Worm (Caenorhabditis elegans) whole organism, L2 larva: ENCODE data around the gene ZK1127.12.
"Not testable (repeated sequence)": the region's sequence is repeated elsewhere in the genome, so short reads cannot be mapped to it uniquely, and the experiment has no call there.

Experiments
- F13H6.1 ChIP-seq: sonication (generic microtip); optimal IDR thresholded peaks from 2 replicates; lab custom pipeline; 2016; ENCODE audit warnings: missing genetic modification characterization, missing compliant biosample characterization
- R02D3.7 ChIP-seq: fragments of 150-350 bp; optimal IDR thresholded peaks from 2 replicates; lab custom pipeline; 2014; ENCODE audit warnings: missing biosample characterization, missing genetic modification characterization
- Y55F3AM.14 ChIP-seq: fragments of 200-800 bp; sonication (Bioruptor generic); optimal IDR thresholded peaks from 2 replicates; lab custom pipeline; 2018; ENCODE audit warnings: mild to moderate bottlenecking, missing genetic modification characterization, missing compliant biosample characterization
- alr-1 ChIP-seq: fragments of 150-350 bp; optimal IDR thresholded peaks from 2 replicates; lab custom pipeline; 2014; ENCODE audit warnings: missing biosample characterization, missing genetic modification characterization
- ama-1 ChIP-seq: fragments of 150-350 bp; optimal IDR thresholded peaks from 2 replicates; lab custom pipeline; 2018; ENCODE audit warnings: inconsistent platforms
- blmp-1 ChIP-seq: sonication (generic microtip); optimal IDR thresholded peaks from 2 replicates; lab custom pipeline; 2017; ENCODE audit warnings: missing genetic modification characterization, mild to moderate bottlenecking, missing compliant biosample characterization, antibody characterized with exemption, moderate library complexity; ENCODE audit not compliant: insufficient read depth
- ceh-16 ChIP-seq: fragments of 150-350 bp; optimal IDR thresholded peaks from 2 replicates; lab custom pipeline; 2014; ENCODE audit warnings: missing biosample characterization, missing genetic modification characterization
- ceh-82 ChIP-seq: fragments of 150-350 bp; optimal IDR thresholded peaks from 2 replicates; lab custom pipeline; 2014; ENCODE audit warnings: missing biosample characterization, missing genetic modification characterization
- crh-2 ChIP-seq: sonication (generic microtip); optimal IDR thresholded peaks from 2 replicates; lab custom pipeline; 2017; ENCODE audit warnings: missing biosample characterization, missing genetic modification characterization
- elt-3 ChIP-seq: sonication (generic microtip); optimal IDR thresholded peaks from 2 replicates; lab custom pipeline; 2017; ENCODE audit warnings: missing biosample characterization, missing genetic modification characterization
- fos-1 ChIP-seq: fragments of 150-350 bp; optimal IDR thresholded peaks from 2 replicates; lab custom pipeline; 2014; ENCODE audit warnings: missing biosample characterization, missing genetic modification characterization
- gmeb-1 ChIP-seq: fragments of 150-350 bp; optimal IDR thresholded peaks from 2 replicates; lab custom pipeline; 2014; ENCODE audit warnings: missing biosample characterization, missing genetic modification characterization
- lin-11 ChIP-seq: fragments of 150-350 bp; sonication (generic microtip); optimal IDR thresholded peaks from 2 replicates; lab custom pipeline; 2014; ENCODE audit warnings: missing biosample characterization, missing genetic modification characterization, inconsistent platforms, mixed read lengths
- lin-13 ChIP-seq: fragments of 150-350 bp; optimal IDR thresholded peaks from 2 replicates; lab custom pipeline; 2014; ENCODE audit warnings: missing biosample characterization, missing genetic modification reagents, missing genetic modification characterization
- lin-39 ChIP-seq: fragments of 150-350 bp; optimal IDR thresholded peaks from 2 replicates; lab custom pipeline; 2014; ENCODE audit warnings: missing biosample characterization, missing genetic modification reagents, missing genetic modification characterization
- lsy-2 ChIP-seq, 2 experiments: fragments of 150-350 bp in 1 of 2; sonication (generic microtip) in 1 of 2; optimal IDR thresholded peaks; 2 replicates each; lab custom pipeline; 2014 to 2017; ENCODE audit warnings: missing biosample characterization in 2 of 2, missing genetic modification characterization in 2 of 2
- mbf-1 ChIP-seq: sonication (generic microtip); optimal IDR thresholded peaks from 2 replicates; lab custom pipeline; 2017; ENCODE audit warnings: missing biosample characterization, missing genetic modification characterization
- mdl-1 ChIP-seq, 2 experiments: fragments of 150-350 bp in 1 of 2; sonication (generic microtip) in 1 of 2; optimal IDR thresholded peaks; 2 replicates each; lab custom pipeline; 2017; ENCODE audit warnings: missing biosample characterization in 2 of 2, missing genetic modification characterization in 2 of 2
- nhr-10 ChIP-seq: sonication (generic microtip); optimal IDR thresholded peaks from 2 replicates; lab custom pipeline; 2017; ENCODE audit warnings: missing biosample characterization, missing genetic modification characterization
- nhr-11 ChIP-seq: fragments of 150-350 bp; optimal IDR thresholded peaks from 2 replicates; lab custom pipeline; 2014; ENCODE audit warnings: missing biosample characterization, missing genetic modification characterization
- nhr-12 ChIP-seq: fragments of 150-350 bp; optimal IDR thresholded peaks from 2 replicates; lab custom pipeline; 2014; ENCODE audit warnings: missing biosample characterization, missing genetic modification characterization
- nhr-237 ChIP-seq: fragments of 150-350 bp; optimal IDR thresholded peaks from 2 replicates; lab custom pipeline; 2014; ENCODE audit warnings: missing biosample characterization, missing genetic modification characterization
- nhr-25 ChIP-seq: fragments of 150-350 bp; sonication (generic microtip); optimal IDR thresholded peaks from 3 replicates; lab custom pipeline; 2014; ENCODE audit warnings: missing biosample characterization, missing genetic modification characterization
- nhr-6 ChIP-seq: fragments of 150-350 bp; optimal IDR thresholded peaks from 2 replicates; lab custom pipeline; 2014; ENCODE audit warnings: missing biosample characterization, missing genetic modification characterization
- peb-1 ChIP-seq: fragments of 150-350 bp; optimal IDR thresholded peaks from 2 replicates; lab custom pipeline; 2014; ENCODE audit warnings: missing biosample characterization, missing genetic modification characterization
- sem-4 ChIP-seq: fragments of 150-350 bp; optimal IDR thresholded peaks from 2 replicates; lab custom pipeline; 2014; ENCODE audit warnings: missing biosample characterization, missing genetic modification reagents, missing genetic modification characterization
- skn-1 ChIP-seq: sonication (generic microtip); optimal IDR thresholded peaks from 2 replicates; lab custom pipeline; 2017; ENCODE audit warnings: missing biosample characterization, missing genetic modification characterization
- sma-3 ChIP-seq: sonication (generic microtip); optimal IDR thresholded peaks from 2 replicates; lab custom pipeline; 2016; ENCODE audit warnings: missing genetic modification reagents, missing genetic modification characterization, missing compliant biosample characterization
- sma-9 ChIP-seq, 2 experiments: fragments of 150-350 bp in 1 of 2; sonication (generic microtip) in 1 of 2; optimal IDR thresholded peaks; 2 replicates each; lab custom pipeline; 2014 to 2016; ENCODE audit warnings: missing genetic modification characterization in 2 of 2, mild to moderate bottlenecking in 1 of 2, missing biosample characterization in 1 of 2, missing compliant biosample characterization in 1 of 2, missing genetic modification reagents in 1 of 2, moderate library complexity in 1 of 2
- snpc-4 ChIP-seq: fragments of 150-350 bp; optimal IDR thresholded peaks from 2 replicates; lab custom pipeline; 2014; ENCODE audit warnings: missing biosample characterization, missing genetic modification characterization
- unc-55 ChIP-seq: fragments of 150-350 bp; sonication (generic microtip); optimal IDR thresholded peaks from 3 replicates; lab custom pipeline; 2014; ENCODE audit warnings: missing biosample characterization, missing genetic modification reagents, missing genetic modification characterization
- zag-1 ChIP-seq: fragments of 150-350 bp; optimal IDR thresholded peaks from 2 replicates; lab custom pipeline; 2014; ENCODE audit warnings: missing biosample characterization, missing genetic modification characterization
- ztf-1 ChIP-seq: fragments of 200-800 bp; sonication (Bioruptor generic); conservative IDR thresholded peaks from 2 replicates; pipeline ENCODE4 v1.3.6; 2022; ENCODE audit warnings: missing genetic modification characterization, missing compliant biosample characterization
- ztf-11 ChIP-seq: sonication (generic microtip); optimal IDR thresholded peaks from 2 replicates; lab custom pipeline; 2017; ENCODE audit warnings: missing biosample characterization, missing genetic modification characterization

ZK1127.12 gene

ce11 chrII:7072590-7073536 lies 21.0 kb downstream of the ZK1127.12 start (continued):
- TF ChIP-seq nhr-6, result no peak
- TF ChIP-seq lin-13 (GFP tag; lab: Kevin White, UChicago), result peak; percentile 41
- peak; percentile 73 for TF ChIP-seq sma-3 (GFP tag; lab: Kevin White, UChicago)
- TF ChIP-seq blmp-1 (tag; lab: Kevin White, UChicago), result no peak
- TF ChIP-seq Y55F3AM.14 (GFP tag; lab: Kevin White, UChicago), result no peak
- no peak for TF ChIP-seq peb-1
- no peak for TF ChIP-seq ceh-82 (tag; lab: Kevin White, UChicago)
- peak; percentile 24 for TF ChIP-seq fos-1 (tag; lab: Kevin White, UChicago)
- TF ChIP-seq alr-1 (tag; lab: Kevin White, UChicago), result no peak
- TF ChIP-seq ceh-16 (tag; lab: Kevin White, UChicago), result no peak
- TF ChIP-seq ama-1, result no peak
- no peak for TF ChIP-seq lin-39
- TF ChIP-seq sem-4 (tag; lab: Kevin White, UChicago), result no peak
- no peak for TF ChIP-seq nhr-12 (tag; lab: Kevin White, UChicago)
- TF ChIP-seq gmeb-1 (tag; lab: Kevin White, UChicago), result peak; percentile 50
- TF ChIP-seq nhr-11 (tag; lab: Kevin White, UChicago), result peak; percentile 57
- TF ChIP-seq skn-1 (tag; lab: Kevin White, UChicago), result no peak
- TF ChIP-seq sma-9 (GFP tag; optimal IDR thresholded peaks at IDR 0.05; lab: Kevin White, UChicago), result peak; percentile 76
- TF ChIP-seq sma-9 (tag; optimal IDR thresholded peaks at IDR 0.05; lab: Kevin White, UChicago), result no peak
- no peak for TF ChIP-seq zag-1 (tag; lab: Kevin White, UChicago)
- no peak for TF ChIP-seq lin-11 (tag; lab: Kevin White, UChicago)
- TF ChIP-seq mdl-1 (tag; optimal IDR thresholded peaks at IDR 0.05; lab: Kevin White, UChicago), result peak in 1 of 2 experiments; percentile 23
- no peak for TF ChIP-seq ztf-1 (GFP tag; lab: Robert Waterston, UW)

- TF ChIP-seq snpc-4 (tag; lab: Kevin White, UChicago), result no peak
- TF ChIP-seq nhr-10 (tag; lab: Kevin White, UChicago), result no peak
- TF ChIP-seq nhr-237 (tag; lab: Kevin White, UChicago), result no peak
- no peak for TF ChIP-seq nhr-6
- no peak for TF ChIP-seq unc-55 (GFP tag; lab: Kevin White, UChicago)
- TF ChIP-seq elt-3 (tag; lab: Kevin White, UChicago), result no peak
- TF ChIP-seq blmp-1 (tag; lab: Kevin White, UChicago), result no peak
- no peak for TF ChIP-seq ztf-11 (tag; lab: Kevin White, UChicago)
- TF ChIP-seq R02D3.7 (tag; lab: Kevin White, UChicago), result no peak
- TF ChIP-seq mdl-1 (tag; optimal IDR thresholded peaks at IDR 0.05; lab: Kevin White, UChicago), result no peak
Observed at ce11 chrII:7073537-7073913, 21.6 kb downstream of the ZK1127.12 start, which contains the start of gene kat-1. TSS of gene kat-1 (plus strand) at chrII:7073814.

- TF ChIP-seq zag-1 (tag; lab: Kevin White, UChicago) (no peak), nhr-25 (tag; lab: Kevin White, UChicago) (no peak), lsy-2 (tag; optimal IDR thresholded peaks at IDR 0.05; lab: Kevin White, UChicago) (peak in 1 of 2 experiments; percentile 8), crh-2 (tag; lab: Kevin White, UChicago) (no peak)
- TF ChIP-seq, all 48 proteins: peak for 1
Observed at ce11 chrII:7075564-7076228, 23.8 kb downstream of the ZK1127.12 start, which contains the start of gene T02G5.7. TSS of gene T02G5.7 (plus strand) at chrII:7075614.

ce11 chrII:7084021-7084420 lies 32.1 kb downstream of the ZK1127.12 start, which contains the start of the genes T02G5.14 and T02G5.15:
TSS of gene T02G5.14 (plus strand) at chrII:7084321.
TSS of gene T02G5.15 (plus strand) at chrII:7084321.
- not testable (repeated sequence) for TF ChIP-seq nhr-10, F13H6.1, mbf-1 (tag; lab: Kevin White, UChicago)
- TF ChIP-seq, all 48 proteins: peak for 0; not testable (repeated sequence) for 48
